Worm (Caenorhabditis elegans): ENCODE measurements around the gene din-1.

DNA sequence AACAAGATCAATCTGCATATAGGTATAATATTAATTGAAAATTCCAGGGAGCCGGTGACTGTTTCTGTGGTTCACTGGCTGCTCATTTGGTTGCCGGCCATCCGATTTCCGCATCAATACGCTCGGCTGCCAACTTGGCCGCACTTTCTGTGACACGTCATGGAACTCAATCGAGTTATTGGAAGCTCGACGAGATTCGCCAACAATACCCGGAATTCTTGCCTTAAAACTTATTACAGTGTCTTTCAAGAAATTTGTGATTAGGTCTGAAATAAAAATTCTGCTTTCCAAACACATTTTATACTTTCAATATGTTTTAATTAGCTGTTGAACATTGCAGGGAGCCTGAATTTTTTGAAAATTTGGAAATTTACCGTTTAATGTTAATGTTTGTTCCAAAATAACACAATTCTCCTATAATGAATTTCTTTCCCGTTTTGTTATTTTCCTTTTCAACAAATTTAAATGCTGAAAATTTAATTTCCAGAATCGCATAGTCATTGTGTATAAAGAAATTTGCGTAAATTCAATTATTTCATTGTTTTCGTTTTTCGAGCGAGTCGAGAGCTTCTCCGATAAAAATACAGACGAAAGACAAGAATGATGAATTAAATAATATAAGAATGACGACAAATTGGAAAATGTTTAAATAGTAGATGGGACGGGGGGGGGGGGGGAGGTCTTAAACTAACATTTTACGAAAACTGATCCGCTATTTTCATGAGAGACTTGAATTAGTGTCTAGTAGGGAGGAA lies 19.1 kb downstream of the din-1 start:
- TF ChIP-seq unc-62 (GFP tag; optimal IDR thresholded peaks at IDR 0.05) = no peak
- TF ChIP-seq nhr-21 (tag; optimal IDR thresholded peaks at IDR 0.05) = peak; percentile 24
- no peak for TF ChIP-seq blmp-1 (tag; optimal IDR thresholded peaks at IDR 0.05; ENCODE audit: insufficient read depth)
- peak; percentile 0 for TF ChIP-seq fos-1 (tag; optimal IDR thresholded peaks at IDR 0.05)
- TF ChIP-seq alr-1 (tag; optimal IDR thresholded peaks at IDR 0.05) = no peak
- TF ChIP-seq nhr-237 (tag; optimal IDR thresholded peaks at IDR 0.05) = no peak
- no peak for TF ChIP-seq lin-39 (tag; optimal IDR thresholded peaks at IDR 0.05)
- TF ChIP-seq lsy-2 (tag; optimal IDR thresholded peaks at IDR 0.05) = no peak
- no peak for TF ChIP-seq elt-3 (tag; optimal IDR thresholded peaks at IDR 0.05)
